Fruit fly (Drosophila melanogaster) whole organism, adult: ENCODE measurements around the gene CG6287.

Experiments used
- CG11617 ChIP-seq: fragments of 200-800 bp; sonication (Bioruptor generic); optimal IDR thresholded peaks from 2 replicates; lab custom pipeline; 2017; ENCODE audit warnings: mild to moderate bottlenecking, missing biosample characterization, missing genetic modification reagents, missing genetic modification characterization
- CG12768 ChIP-seq: fragments of 200-800 bp; sonication (Bioruptor generic); optimal IDR thresholded peaks from 2 replicates; lab custom pipeline; 2017; ENCODE audit warnings: missing biosample characterization, missing genetic modification characterization, mild to moderate bottlenecking, moderate library complexity, missing genetic modification reagents
- CG14711 ChIP-seq: fragments of 200-800 bp; sonication (Bioruptor generic); optimal IDR thresholded peaks from 2 replicates; lab custom pipeline; 2018; ENCODE audit warnings: missing biosample characterization, mild to moderate bottlenecking, missing genetic modification characterization, moderate library complexity
- CG1620 ChIP-seq: fragments of 200-800 bp; sonication (Bioruptor generic); optimal IDR thresholded peaks from 2 replicates; lab custom pipeline; 2016; ENCODE audit warnings: missing biosample characterization, missing genetic modification characterization
- CG33017 ChIP-seq: fragments of 200-800 bp; sonication (Bioruptor generic); optimal IDR thresholded peaks from 2 replicates; lab custom pipeline; 2018; ENCODE audit warnings: missing biosample characterization, mild to moderate bottlenecking, missing genetic modification characterization, moderate library complexity
- CG5204 ChIP-seq: fragments of 200-800 bp; sonication (Bioruptor generic); optimal IDR thresholded peaks from 2 replicates; lab custom pipeline; 2016; ENCODE audit warnings: missing biosample characterization, missing genetic modification characterization
- CG7045 ChIP-seq: fragments of 200-800 bp; sonication (Bioruptor generic); optimal IDR thresholded peaks from 2 replicates; lab custom pipeline; 2017; ENCODE audit warnings: missing biosample characterization, mild to moderate bottlenecking, missing genetic modification characterization
- CG7101 ChIP-seq: fragments of 200-800 bp; sonication (Bioruptor generic); optimal IDR thresholded peaks from 2 replicates; lab custom pipeline; 2018; ENCODE audit warnings: missing biosample characterization, mild to moderate bottlenecking, missing genetic modification characterization, moderate library complexity
- Clk ChIP-seq: fragments of 200-800 bp; sonication (Bioruptor generic); optimal IDR thresholded peaks from 2 replicates; lab custom pipeline; 2017; ENCODE audit warnings: missing biosample characterization, missing genetic modification characterization
- Crg-1 ChIP-seq: fragments of 200-800 bp; sonication (Bioruptor generic); optimal IDR thresholded peaks from 2 replicates; lab custom pipeline; 2016; ENCODE audit warnings: missing biosample characterization, missing genetic modification characterization
- Hr96 ChIP-seq: fragments of 200-800 bp; sonication (Bioruptor generic); optimal IDR thresholded peaks from 2 replicates; lab custom pipeline; 2016; ENCODE audit warnings: missing biosample characterization, missing genetic modification characterization
- Mnt ChIP-seq: fragments of 200-800 bp; sonication (Bioruptor generic); optimal IDR thresholded peaks from 2 replicates; lab custom pipeline; 2016; ENCODE audit warnings: missing biosample characterization, mild to moderate bottlenecking, missing genetic modification characterization
- bab1 ChIP-seq: fragments of 200-800 bp; sonication (Bioruptor generic); optimal IDR thresholded peaks from 3 replicates; lab custom pipeline; 2019; ENCODE audit warnings: missing biosample characterization, mild to moderate bottlenecking, missing genetic modification characterization, moderate library complexity
- cic ChIP-seq: fragments of 200-800 bp; sonication (Bioruptor generic); optimal IDR thresholded peaks from 2 replicates; lab custom pipeline; 2017; ENCODE audit warnings: missing biosample characterization, mild to moderate bottlenecking, missing genetic modification characterization, moderate library complexity
- cnc ChIP-seq, 2 experiments: fragments of >200 bp; optimal IDR thresholded peaks; 2 replicates each; lab custom pipeline; 2017
- kay ChIP-seq: fragments of 200-800 bp; sonication (Bioruptor generic); peaks from one replicate; lab custom pipeline; 2016; ENCODE audit warnings: missing biosample characterization, missing genetic modification characterization, borderline replicate concordance
- ovo ChIP-seq: fragments of 200-800 bp; sonication (Bioruptor generic); optimal IDR thresholded peaks from 2 replicates; lab custom pipeline; 2016; ENCODE audit warnings: missing biosample characterization, missing genetic modification characterization
- pad ChIP-seq: fragments of 200-800 bp; sonication (Bioruptor generic); optimal IDR thresholded peaks from 3 replicates; lab custom pipeline; 2017; ENCODE audit warnings: missing biosample characterization, missing genetic modification characterization, mild to moderate bottlenecking, moderate library complexity, missing genetic modification reagents
- tj ChIP-seq: fragments of 200-800 bp; sonication (Bioruptor generic); optimal IDR thresholded peaks from 3 replicates; lab custom pipeline; 2017; ENCODE audit warnings: missing biosample characterization, mild to moderate bottlenecking, missing genetic modification characterization, moderate library complexity
- toe ChIP-seq: fragments of 200-800 bp; sonication (Bioruptor generic); optimal IDR thresholded peaks from 2 replicates; lab custom pipeline; 2016; ENCODE audit warnings: missing biosample characterization, missing genetic modification characterization

Gene CG6287

DNA sequence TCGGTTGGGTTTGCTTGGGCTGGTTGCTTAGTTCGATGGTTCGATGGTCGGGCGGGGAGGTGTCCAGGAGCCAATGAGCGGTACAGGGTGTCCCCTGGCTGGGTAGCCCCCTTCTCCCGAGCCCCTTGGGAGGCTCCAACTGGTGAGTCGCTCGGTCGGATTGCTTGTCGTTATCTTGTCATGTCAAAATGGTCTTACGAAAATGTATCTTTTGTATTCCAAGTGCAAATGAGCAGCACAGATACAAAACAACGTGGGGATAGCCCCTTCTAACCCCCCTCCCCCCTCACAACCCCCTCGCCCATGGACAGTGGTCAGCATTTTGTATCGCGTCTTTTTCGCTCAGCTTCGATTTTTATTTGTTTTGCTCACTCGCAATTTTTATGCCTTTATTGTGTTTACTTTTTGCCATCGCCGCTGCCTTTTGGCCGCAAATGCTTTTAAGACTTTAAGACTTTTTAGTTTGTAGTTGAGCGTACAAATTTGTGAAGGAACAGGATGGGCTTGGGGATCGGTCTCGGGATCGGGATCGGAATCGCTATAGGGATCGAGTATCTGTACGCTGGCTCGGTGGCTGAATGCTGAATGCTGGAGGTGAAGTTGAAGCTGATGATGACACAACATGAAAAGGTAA lies 27.2 kb upstream of the CG6287 start:
- TF ChIP-seq kay (GFP tag; lab: Kevin White, UChicago), result peak; percentile 20
- no peak for TF ChIP-seq ovo
- no peak for TF ChIP-seq Crg-1
- TF ChIP-seq toe (GFP tag; lab: Kevin White, UChicago), result no peak
- TF ChIP-seq Hr96 (GFP tag; lab: Kevin White, UChicago), result no peak
- TF ChIP-seq CG12768 (GFP tag; lab: Kevin White, UChicago), result no peak
- TF ChIP-seq pad (GFP tag; lab: Kevin White, UChicago), result no peak
- no peak for TF ChIP-seq CG7045
- no peak for TF ChIP-seq CG14711 (tag; lab: Kevin White, UChicago)
- TF ChIP-seq Clk (GFP tag; lab: Kevin White, UChicago), result no peak
- no peak for TF ChIP-seq CG5204 (GFP tag; lab: Kevin White, UChicago)
- TF ChIP-seq CG1620 (GFP tag; lab: Kevin White, UChicago), result no peak
- no peak for TF ChIP-seq bab1 (GFP tag; lab: Kevin White, UChicago)
- no peak for TF ChIP-seq Mnt (GFP tag; lab: Kevin White, UChicago)
- no peak for TF ChIP-seq CG7101 (tag; lab: Kevin White, UChicago)
- TF ChIP-seq tj (GFP tag; lab: Kevin White, UChicago), result peak; percentile 86
- no peak for TF ChIP-seq CG33017 (tag; lab: Kevin White, UChicago)
- TF ChIP-seq cnc (optimal IDR thresholded peaks at IDR 0.05; lab: Kevin White, UChicago), result no peak

DNA sequence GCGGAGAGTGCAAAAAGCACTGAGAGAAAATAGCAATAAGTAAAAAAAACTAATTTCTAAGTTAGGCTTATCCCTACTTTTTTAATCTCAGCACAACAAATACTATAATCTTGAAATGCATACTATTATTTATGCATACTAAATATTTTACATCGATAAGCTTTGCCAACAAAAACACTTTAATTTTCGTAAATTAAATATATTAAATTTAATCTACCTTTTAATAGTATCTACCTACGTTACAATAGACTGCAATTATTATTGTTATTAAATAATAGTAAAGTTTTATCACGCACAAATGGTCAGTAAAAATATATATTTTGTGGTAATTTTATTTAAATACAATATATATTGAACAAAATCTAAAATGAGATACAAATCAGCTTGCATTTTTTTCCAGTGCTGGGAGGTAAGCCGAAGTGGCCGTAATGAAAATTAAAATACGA lies 26.6 kb upstream of the CG6287 start:
- TF ChIP-seq CG7101 (tag; lab: Kevin White, UChicago) (no peak), kay (GFP tag; lab: Kevin White, UChicago) (no peak), toe (GFP tag; lab: Kevin White, UChicago) (no peak), CG5204 (GFP tag; lab: Kevin White, UChicago) (no peak), Hr96 (GFP tag; lab: Kevin White, UChicago) (no peak), bab1 (GFP tag; lab: Kevin White, UChicago) (no peak), CG11617 (GFP tag; lab: Kevin White, UChicago) (no peak), cic (GFP tag; lab: Kevin White, UChicago) (no peak), Mnt (GFP tag; lab: Kevin White, UChicago) (no peak), pad (GFP tag; lab: Kevin White, UChicago) (no peak), CG7045 (no peak), tj (GFP tag; lab: Kevin White, UChicago) (no peak), CG14711 (tag; lab: Kevin White, UChicago) (no peak), ovo (no peak), CG12768 (GFP tag; lab: Kevin White, UChicago) (no peak), cnc (optimal IDR thresholded peaks at IDR 0.05; lab: Kevin White, UChicago) (no peak), Crg-1 (no peak)

DNA sequence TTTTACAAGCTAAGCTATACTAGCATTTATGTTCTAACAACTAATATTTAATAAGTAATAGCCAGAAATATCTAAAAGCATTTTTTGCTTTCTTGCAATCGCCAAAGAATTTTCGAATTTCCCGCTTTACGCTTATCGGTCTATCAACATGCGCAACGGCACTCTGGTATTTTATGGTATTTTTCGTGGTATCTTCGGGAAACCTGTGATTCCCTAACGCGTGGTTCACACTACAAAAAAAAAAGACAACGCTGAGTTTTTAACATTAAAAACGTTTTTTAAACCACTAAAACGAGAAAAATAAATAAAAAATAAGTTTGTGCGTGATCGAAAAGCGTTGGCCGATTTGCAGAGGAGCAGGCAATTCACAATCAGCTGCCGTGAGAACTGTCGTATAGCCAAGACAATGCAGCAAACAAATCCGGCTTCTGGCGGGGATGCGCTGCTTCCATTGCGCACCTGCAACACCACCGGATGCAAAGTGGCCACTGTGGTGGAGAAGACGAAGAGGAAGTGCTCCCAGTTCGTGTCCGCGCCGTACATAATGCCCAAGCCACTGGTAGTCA lies 23.4 kb upstream of the CG6287 start, which contains the start of gene Boh2:
Boh2 (plus strand) TSS at position 207 of the 566 bp plus-strand sequence.
- no peak for TF ChIP-seq Hr96 (GFP tag; lab: Kevin White, UChicago)

DNA sequence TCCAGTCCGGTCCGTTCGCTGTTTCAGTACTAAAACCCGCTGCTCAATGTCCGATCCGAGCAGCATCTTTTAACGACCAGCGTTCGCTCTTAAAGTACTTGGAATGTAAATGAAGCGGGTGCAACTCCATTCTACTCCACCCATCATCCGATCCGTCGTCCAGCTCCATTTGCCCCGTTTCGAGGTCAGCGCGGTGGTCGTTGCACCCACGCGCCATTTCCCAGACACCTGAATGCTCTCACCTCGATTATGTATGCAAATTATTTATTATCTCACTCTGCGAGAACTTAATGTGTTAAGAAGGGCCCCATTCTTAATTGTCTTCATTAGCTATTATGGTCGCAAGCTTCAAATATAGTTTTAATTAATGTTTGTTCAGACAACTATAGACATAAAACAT lies 22.8 kb upstream of the CG6287 start:
- TF ChIP-seq cic (GFP tag; lab: Kevin White, UChicago) (no peak), CG7045 (no peak), Mnt (GFP tag; lab: Kevin White, UChicago) (no peak), CG12768 (GFP tag; lab: Kevin White, UChicago) (no peak)

DNA sequence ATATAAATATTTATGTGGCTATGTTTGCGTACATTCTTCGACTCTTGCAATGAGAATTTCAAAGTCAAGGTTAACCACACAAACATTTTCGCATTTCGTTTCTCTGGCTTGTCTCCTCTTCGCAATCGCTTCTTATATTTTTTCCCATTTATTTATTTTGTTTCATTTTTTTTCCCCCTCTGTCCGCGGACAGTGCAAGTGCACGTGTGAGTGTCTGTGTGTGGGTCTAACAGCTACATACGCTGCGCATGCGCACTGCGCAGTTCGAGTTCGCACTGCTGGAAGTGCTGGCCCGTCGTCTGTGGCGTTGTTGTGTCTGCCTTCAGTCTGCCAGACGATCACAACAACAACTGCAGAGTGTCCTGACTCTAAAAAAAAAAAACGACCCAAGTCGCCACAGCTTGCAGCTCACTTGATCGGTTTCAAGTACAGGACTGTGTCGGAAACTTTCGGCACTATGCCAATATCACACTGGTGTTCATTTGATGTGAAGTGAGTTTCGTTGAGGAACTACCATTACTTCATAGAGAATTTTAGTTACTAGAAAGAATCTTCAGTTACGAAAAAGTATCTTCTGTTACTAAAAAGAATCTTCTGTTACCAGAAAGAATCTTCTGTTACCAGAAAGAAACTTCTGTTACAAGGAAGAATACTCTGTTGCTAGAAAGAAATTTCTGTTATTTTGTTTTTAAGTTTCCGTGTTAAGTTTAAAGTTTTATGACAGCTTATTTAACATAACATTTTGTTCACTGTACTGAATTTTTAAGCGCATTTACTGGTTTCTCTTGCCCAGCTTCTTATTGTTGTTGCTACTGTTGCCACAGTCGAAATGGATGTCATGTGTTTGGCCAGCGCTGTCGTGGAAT lies 20.1 kb upstream of the CG6287 start:
- TF ChIP-seq CG7101 (tag; lab: Kevin White, UChicago) (no peak), Clk (GFP tag; lab: Kevin White, UChicago) (no peak), Mnt (GFP tag; lab: Kevin White, UChicago) (no peak), Crg-1 (no peak), CG14711 (tag; lab: Kevin White, UChicago) (no peak), pad (GFP tag; lab: Kevin White, UChicago) (no peak), cnc (optimal IDR thresholded peaks at IDR 0.05; lab: Kevin White, UChicago) (no peak), CG1620 (GFP tag; lab: Kevin White, UChicago) (no peak), ovo (no peak), CG11617 (GFP tag; lab: Kevin White, UChicago) (no peak), CG33017 (tag; lab: Kevin White, UChicago) (no peak), toe (GFP tag; lab: Kevin White, UChicago) (no peak), tj (GFP tag; lab: Kevin White, UChicago) (no peak), Hr96 (GFP tag; lab: Kevin White, UChicago) (no peak), kay (GFP tag; lab: Kevin White, UChicago) (no peak), CG5204 (GFP tag; lab: Kevin White, UChicago) (no peak), bab1 (GFP tag; lab: Kevin White, UChicago) (no peak), CG12768 (GFP tag; lab: Kevin White, UChicago) (no peak), CG7045 (no peak)
